Worm (Caenorhabditis elegans) whole organism, L3 larva: ENCODE data around the gene lgg-1.

Experiments used
- aly-2 ChIP-seq: fragments of 150-350 bp; optimal IDR thresholded peaks from 2 replicates; lab custom pipeline; 2014; ENCODE audit warnings: missing biosample characterization, missing genetic modification characterization
- elt-1 ChIP-seq: fragments of 150-350 bp; optimal IDR thresholded peaks from 2 replicates; lab custom pipeline; 2014; ENCODE audit warnings: missing biosample characterization, missing genetic modification characterization
- elt-2 ChIP-seq: sonication (generic microtip); optimal IDR thresholded peaks from 2 replicates; lab custom pipeline; 2016; ENCODE audit warnings: missing genetic modification reagents, mild to moderate bottlenecking, missing genetic modification characterization, missing compliant biosample characterization
- fos-1 ChIP-seq: fragments of 150-350 bp; optimal IDR thresholded peaks from 2 replicates; lab custom pipeline; 2014; ENCODE audit warnings: missing biosample characterization, missing genetic modification characterization
- lin-39 ChIP-seq: fragments of 150-350 bp; optimal IDR thresholded peaks from 2 replicates; lab custom pipeline; 2018; ENCODE audit warnings: missing biosample characterization, missing genetic modification reagents, missing genetic modification characterization
- nhr-23 ChIP-seq: fragments of 150-350 bp; optimal IDR thresholded peaks from 2 replicates; lab custom pipeline; 2014; ENCODE audit warnings: missing biosample characterization, missing genetic modification reagents, missing genetic modification characterization
- nhr-25 ChIP-seq: sonication (generic microtip); optimal IDR thresholded peaks from 2 replicates; lab custom pipeline; 2017; ENCODE audit warnings: missing biosample characterization, missing genetic modification characterization

DNA sequence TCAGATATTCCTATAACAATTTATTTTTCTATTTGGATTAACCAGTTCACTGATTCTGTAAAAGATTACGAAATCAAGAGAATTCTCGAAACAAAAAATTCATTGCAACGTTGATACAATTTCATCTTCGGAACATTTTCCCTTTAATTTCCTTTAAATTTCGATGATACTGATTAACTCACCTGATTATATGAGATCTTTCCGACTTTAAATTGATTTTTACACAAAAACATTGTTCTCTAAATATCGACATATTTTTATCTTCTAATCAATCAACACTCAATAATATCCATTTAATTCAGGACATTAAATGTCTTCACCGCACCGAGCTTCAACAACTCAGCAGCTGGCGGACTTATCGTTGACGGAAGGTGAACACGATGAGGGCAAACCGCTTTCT, 23.5 kb upstream of the lgg-1 start, which contains the start of gene lin-23:
- TF ChIP-seq elt-2 (tag; lab: Kevin White, UChicago) (no peak), aly-2 (tag; lab: Kevin White, UChicago) (no peak), lin-39 (tag; lab: Kevin White, UChicago) (no peak), elt-1 (no peak), nhr-25 (tag; lab: Kevin White, UChicago) (peak; percentile 12), fos-1 (tag; lab: Kevin White, UChicago) (no peak), nhr-23 (tag; lab: Kevin White, UChicago) (no peak)
